Worm (Caenorhabditis elegans) whole organism, L4/young adult: Measurements from ENCODE around the gene unc-34.

ENCODE experiments used
- W03F9.2 ChIP-seq: fragments of 150-350 bp; optimal IDR thresholded peaks from 2 replicates; lab custom pipeline; 2014; ENCODE audit warnings: missing biosample characterization, missing genetic modification characterization
- dao-5 ChIP-seq: sonication (generic microtip); optimal IDR thresholded peaks from 2 replicates; lab custom pipeline; 2016; ENCODE audit warnings: missing genotype, missing genetic modification characterization, moderate library complexity, missing compliant biosample characterization
- him-1 ChIP-seq: sonication (generic microtip); optimal IDR thresholded peaks from 2 replicates; lab custom pipeline; 2016; ENCODE audit warnings: missing genotype, missing genetic modification reagents, missing genetic modification characterization, missing compliant biosample characterization

The unc-34 gene

ce11 chrV:983120-983519, 614 bp downstream of the unc-34 start:
- no peak for TF ChIP-seq dao-5 (tag; lab: Kevin White, UChicago)
- no peak for TF ChIP-seq him-1 (tag; lab: Kevin White, UChicago)
- no peak for TF ChIP-seq W03F9.2 (tag; lab: Kevin White, UChicago)

- TF ChIP-seq dao-5 (tag; lab: Kevin White, UChicago) (no peak), W03F9.2 (tag; lab: Kevin White, UChicago) (no peak), him-1 (tag; lab: Kevin White, UChicago) (no peak)
Measured at ce11 chrV:990300-990699, 7.8 kb downstream of the unc-34 start.

DNA sequence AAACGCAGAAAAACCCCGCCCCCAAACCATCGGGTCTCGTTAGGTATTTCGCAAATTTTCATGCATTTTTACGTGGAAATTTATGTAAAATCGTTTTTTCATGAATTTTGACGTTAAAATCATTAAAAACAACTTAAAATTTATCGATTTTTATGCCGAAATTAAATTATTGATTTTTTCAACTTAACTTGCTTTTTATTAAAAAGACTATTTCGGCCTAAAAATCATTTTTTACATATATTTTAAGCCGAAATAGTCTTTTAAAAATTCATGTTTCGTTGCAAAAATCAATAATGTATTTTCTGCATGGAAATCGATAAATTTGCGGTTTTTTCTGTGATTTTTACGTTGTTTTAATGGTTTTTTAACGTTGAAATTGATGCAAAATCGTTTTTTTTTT, 13.1 kb downstream of the unc-34 start:
- TF ChIP-seq him-1 (tag; lab: Kevin White, UChicago) (no peak), dao-5 (tag; lab: Kevin White, UChicago) (no peak), W03F9.2 (tag; lab: Kevin White, UChicago) (no peak)

- TF ChIP-seq W03F9.2 (tag; lab: Kevin White, UChicago) (no peak), him-1 (tag; lab: Kevin White, UChicago) (no peak), dao-5 (tag; lab: Kevin White, UChicago) (no peak)
Measured at ce11 chrV:1001163-1001562, 18.7 kb downstream of the unc-34 start.

ce11 chrV:1003400-1003799, 20.9 kb downstream of the unc-34 start, which contains the start of gene Y50D4C.5:
TSS of gene Y50D4C.5 (minus strand) at chrV:1003744.
- TF ChIP-seq W03F9.2 (tag; lab: Kevin White, UChicago), result no peak
- TF ChIP-seq dao-5 (tag; lab: Kevin White, UChicago), result no peak
- no peak for TF ChIP-seq him-1 (tag; lab: Kevin White, UChicago)

DNA sequence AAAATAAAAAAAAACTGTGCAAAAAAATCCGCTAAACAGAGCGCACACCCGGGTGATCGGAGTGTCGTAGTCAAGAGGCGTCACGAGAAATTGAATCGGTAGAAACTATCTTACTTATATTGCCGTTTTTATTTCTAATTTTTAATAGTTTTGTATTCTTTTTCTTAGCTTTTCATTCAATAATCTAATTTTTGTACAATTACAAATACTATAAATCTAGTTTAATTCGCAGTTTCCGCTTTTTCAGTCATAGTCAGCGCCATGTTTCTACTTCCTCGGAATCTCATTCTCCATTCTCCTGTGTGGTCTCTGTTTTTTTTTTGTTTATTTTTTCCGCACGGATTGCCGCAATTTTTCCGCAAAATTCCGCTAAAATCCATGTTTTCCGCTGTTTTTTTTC, 21.3 kb downstream of the unc-34 start:
- no peak for TF ChIP-seq W03F9.2 (tag; lab: Kevin White, UChicago)
- no peak for TF ChIP-seq dao-5 (tag; lab: Kevin White, UChicago)
- peak; percentile 11 for TF ChIP-seq him-1 (tag; lab: Kevin White, UChicago)

ce11 chrV:1005877-1006276, 23.4 kb downstream of the unc-34 start:
- TF ChIP-seq W03F9.2 (tag; lab: Kevin White, UChicago), result no peak
- TF ChIP-seq him-1 (tag; lab: Kevin White, UChicago), result no peak
- no peak for TF ChIP-seq dao-5 (tag; lab: Kevin White, UChicago)

ce11 chrV:1008503-1008902, 26.0 kb downstream of the unc-34 start, which contains the start of gene ergo-1:
TSS of gene ergo-1 (plus strand) at chrV:1008803.
- TF ChIP-seq him-1 (tag; lab: Kevin White, UChicago) (no peak), W03F9.2 (tag; lab: Kevin White, UChicago) (no peak), dao-5 (tag; lab: Kevin White, UChicago) (no peak)

DNA sequence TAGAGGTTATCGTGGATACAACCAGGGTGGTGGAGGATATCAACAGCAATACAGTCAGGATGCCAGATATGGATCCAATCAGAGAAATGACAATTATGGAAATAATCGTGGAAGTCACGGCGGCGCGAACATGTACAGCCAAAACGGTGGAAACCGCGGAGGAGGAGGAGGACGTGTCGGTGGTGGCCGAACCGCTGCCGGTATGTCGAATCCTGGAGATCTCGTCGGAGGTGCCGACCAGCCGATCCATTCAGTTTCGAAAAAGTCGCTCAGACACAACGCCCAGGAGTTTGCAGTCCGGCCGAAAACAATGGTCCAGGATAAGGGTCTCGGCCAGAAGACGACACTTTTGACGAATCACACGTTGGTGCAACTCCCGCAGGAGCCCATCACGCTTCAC, 26.5 kb downstream of the unc-34 start:
- TF ChIP-seq him-1 (tag; lab: Kevin White, UChicago) (no peak), dao-5 (tag; lab: Kevin White, UChicago) (no peak), W03F9.2 (tag; lab: Kevin White, UChicago) (no peak)

DNA sequence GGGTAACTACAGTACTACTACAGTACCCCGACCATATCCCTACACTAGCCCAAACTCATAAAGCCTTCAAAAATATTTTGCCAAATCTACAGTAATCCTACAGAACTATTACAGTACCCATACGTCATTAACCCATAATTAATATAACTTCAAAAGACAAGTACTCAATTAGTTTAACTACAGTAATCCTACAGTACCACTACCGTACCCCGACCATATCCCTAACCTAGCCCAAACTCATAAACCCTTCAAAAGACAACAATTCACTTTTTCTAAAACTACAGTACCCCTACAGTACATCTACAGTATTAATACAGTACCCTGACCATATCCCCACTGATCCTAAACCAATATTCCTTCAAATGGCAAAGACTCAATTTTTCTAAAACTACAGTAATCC, 31.1 kb downstream of the unc-34 start:
- no peak for TF ChIP-seq W03F9.2 (tag; lab: Kevin White, UChicago)
- no peak for TF ChIP-seq him-1 (tag; lab: Kevin White, UChicago)
- no peak for TF ChIP-seq dao-5 (tag; lab: Kevin White, UChicago)

ce11 chrV:1015194-1015593, 32.7 kb downstream of the unc-34 start:
- TF ChIP-seq dao-5 (tag; lab: Kevin White, UChicago) (no peak), W03F9.2 (tag; lab: Kevin White, UChicago) (no peak), him-1 (tag; lab: Kevin White, UChicago) (no peak)

DNA sequence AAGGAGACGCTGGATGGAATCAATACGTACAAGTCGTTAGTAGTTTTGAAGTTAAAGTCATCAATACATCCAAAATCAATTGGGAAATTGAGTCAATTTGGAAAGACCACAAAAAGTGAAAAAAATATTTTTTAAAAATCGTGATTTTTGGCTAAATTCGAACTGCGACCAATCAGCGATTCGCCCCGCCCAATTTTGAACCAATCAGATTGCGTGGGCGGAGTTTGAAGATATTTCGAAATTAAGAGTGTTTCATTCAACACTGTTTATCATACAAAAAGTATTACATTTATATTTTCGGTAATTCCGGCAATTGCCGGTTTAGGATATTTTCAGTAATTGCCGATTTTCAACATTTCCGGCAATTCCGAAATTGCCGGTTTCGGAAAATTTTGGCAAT, 34.7 kb downstream of the unc-34 start:
- TF ChIP-seq dao-5 (tag; lab: Kevin White, UChicago), result no peak
- TF ChIP-seq him-1 (tag; lab: Kevin White, UChicago), result no peak
- TF ChIP-seq W03F9.2 (tag; lab: Kevin White, UChicago), result no peak

ce11 chrV:1021456-1021855, 39.0 kb downstream of the unc-34 start:
- TF ChIP-seq him-1 (tag; lab: Kevin White, UChicago), result no peak
- no peak for TF ChIP-seq dao-5 (tag; lab: Kevin White, UChicago)
- TF ChIP-seq W03F9.2 (tag; lab: Kevin White, UChicago), result no peak

- TF ChIP-seq dao-5 (tag; lab: Kevin White, UChicago), result no peak
- no peak for TF ChIP-seq W03F9.2 (tag; lab: Kevin White, UChicago)
Measured at ce11 chrV:1023367-1023766, 40.9 kb downstream of the unc-34 start, which contains the start of gene pei-2. TSS of gene pei-2 (minus strand) at chrV:1023467.
